Worm (Caenorhabditis elegans) whole organism, L3 larva: ENCODE measurements around the gene shn-1.

Experiments used
- R02D3.7 ChIP-seq: fragments of 150-350 bp; optimal IDR thresholded peaks from 2 replicates; lab custom pipeline; 2014; ENCODE audit warnings: missing biosample characterization, missing genetic modification characterization
- ama-1 ChIP-seq: fragments of 150-350 bp; optimal IDR thresholded peaks from 2 replicates; lab custom pipeline; 2018
- ceh-16 ChIP-seq: sonication (generic microtip); optimal IDR thresholded peaks from 2 replicates; lab custom pipeline; 2017; ENCODE audit warnings: missing biosample characterization, missing genetic modification characterization
- ceh-28 ChIP-seq: fragments of 150-350 bp; optimal IDR thresholded peaks from 2 replicates; lab custom pipeline; 2014; ENCODE audit warnings: missing biosample characterization, missing genetic modification reagents, missing genetic modification characterization
- ceh-82 ChIP-seq: fragments of 150-350 bp; optimal IDR thresholded peaks from 2 replicates; lab custom pipeline; 2014; ENCODE audit warnings: missing biosample characterization, missing genetic modification characterization
- ceh-9 ChIP-seq: sonication (generic microtip); optimal IDR thresholded peaks from 2 replicates; lab custom pipeline; 2018; ENCODE audit warnings: missing biosample characterization, missing genetic modification characterization
- egl-27 ChIP-seq: sonication (generic microtip); optimal IDR thresholded peaks from 4 replicates; lab custom pipeline; 2017; ENCODE audit warnings: missing biosample characterization, missing genetic modification reagents, missing genetic modification characterization
- egl-5 ChIP-seq: fragments of 150-350 bp; optimal IDR thresholded peaks from 2 replicates; lab custom pipeline; 2017; ENCODE audit warnings: missing biosample characterization, missing genetic modification reagents, missing genetic modification characterization, inconsistent platforms
- elt-1 ChIP-seq: fragments of 150-350 bp; optimal IDR thresholded peaks from 2 replicates; lab custom pipeline; 2014; ENCODE audit warnings: missing biosample characterization, missing genetic modification characterization
- elt-3 ChIP-seq, 3 experiments: fragments of 150-350 bp in 1 of 3; sonication (generic microtip) in 2 of 3; optimal IDR thresholded peaks; 2 replicates in 2 of 3; 4 replicates in 1 of 3; lab custom pipeline; 2014 to 2017; ENCODE audit warnings: missing biosample characterization in 3 of 3, missing genetic modification characterization in 3 of 3
- fkh-10 ChIP-seq: sonication (generic microtip); optimal IDR thresholded peaks from 2 replicates; lab custom pipeline; 2017; ENCODE audit warnings: missing biosample characterization, missing genetic modification reagents, missing genetic modification characterization
- fkh-2 ChIP-seq: fragments of 150-350 bp; optimal IDR thresholded peaks from 2 replicates; lab custom pipeline; 2014; ENCODE audit warnings: missing biosample characterization, missing genetic modification reagents, missing genetic modification characterization
- fos-1 ChIP-seq: fragments of 150-350 bp; optimal IDR thresholded peaks from 2 replicates; lab custom pipeline; 2014; ENCODE audit warnings: missing biosample characterization, missing genetic modification characterization
- jun-1 ChIP-seq: fragments of 150-350 bp; optimal IDR thresholded peaks from 2 replicates; lab custom pipeline; 2014; ENCODE audit warnings: missing biosample characterization, missing genetic modification reagents, missing genetic modification characterization
- lin-15B ChIP-seq: fragments of 150-350 bp; optimal IDR thresholded peaks from 2 replicates; lab custom pipeline; 2014; ENCODE audit warnings: missing biosample characterization, missing genetic modification characterization
- lin-39 ChIP-seq: fragments of 150-350 bp; optimal IDR thresholded peaks from 2 replicates; lab custom pipeline; 2018; ENCODE audit warnings: missing biosample characterization, missing genetic modification reagents, missing genetic modification characterization
- lsy-12 ChIP-seq: sonication (generic microtip); optimal IDR thresholded peaks from 2 replicates; lab custom pipeline; 2016; ENCODE audit warnings: mild to moderate bottlenecking, missing genetic modification characterization, missing compliant biosample characterization
- mdl-1 ChIP-seq: fragments of 150-350 bp; optimal IDR thresholded peaks from 2 replicates; lab custom pipeline; 2014; ENCODE audit warnings: missing biosample characterization, missing genetic modification characterization
- mml-1 ChIP-seq: fragments of 150-350 bp; sonication (generic microtip); optimal IDR thresholded peaks from 3 replicates; lab custom pipeline; 2014; ENCODE audit warnings: missing biosample characterization, missing genetic modification characterization
- nfya-1 ChIP-seq: sonication (generic microtip); optimal IDR thresholded peaks from 2 replicates; lab custom pipeline; 2017; ENCODE audit warnings: missing genetic modification characterization, mild to moderate bottlenecking, missing compliant biosample characterization, antibody characterized with exemption, moderate library complexity; ENCODE audit not compliant: insufficient read depth
- nhr-11 ChIP-seq: fragments of 150-350 bp; optimal IDR thresholded peaks from 2 replicates; lab custom pipeline; 2014; ENCODE audit warnings: missing biosample characterization, missing genetic modification characterization
- nhr-23 ChIP-seq: fragments of 150-350 bp; optimal IDR thresholded peaks from 2 replicates; lab custom pipeline; 2014; ENCODE audit warnings: missing biosample characterization, missing genetic modification reagents, missing genetic modification characterization
- nhr-237 ChIP-seq: fragments of 150-350 bp; optimal IDR thresholded peaks from 2 replicates; lab custom pipeline; 2014; ENCODE audit warnings: missing biosample characterization, missing genetic modification characterization
- nhr-25 ChIP-seq: sonication (generic microtip); optimal IDR thresholded peaks from 2 replicates; lab custom pipeline; 2017; ENCODE audit warnings: missing biosample characterization, missing genetic modification characterization
- nhr-28 ChIP-seq: fragments of 150-350 bp; optimal IDR thresholded peaks from 2 replicates; lab custom pipeline; 2014; ENCODE audit warnings: missing biosample characterization, missing genetic modification characterization
- nhr-43 ChIP-seq: sonication (generic microtip); optimal IDR thresholded peaks from 2 replicates; lab custom pipeline; 2016; ENCODE audit warnings: mild to moderate bottlenecking, missing genetic modification characterization, missing compliant biosample characterization; ENCODE audit not compliant: poor library complexity, severe bottlenecking
- nhr-67 ChIP-seq: fragments of 150-350 bp; optimal IDR thresholded peaks from 2 replicates; lab custom pipeline; 2014; ENCODE audit warnings: missing biosample characterization, missing genetic modification characterization
- nhr-77 ChIP-seq: fragments of 150-350 bp; optimal IDR thresholded peaks from 2 replicates; lab custom pipeline; 2014; ENCODE audit warnings: missing biosample characterization, missing genetic modification characterization
- pha-4 ChIP-seq: fragments of 150-350 bp; optimal IDR thresholded peaks from 2 replicates; lab custom pipeline; 2014; ENCODE audit warnings: missing biosample characterization, missing genetic modification reagents, missing genetic modification characterization
- sea-2 ChIP-seq: fragments of 150-350 bp; sonication (generic microtip); optimal IDR thresholded peaks from 4 replicates; lab custom pipeline; 2014; ENCODE audit warnings: missing biosample characterization, missing genetic modification reagents, missing genetic modification characterization
- snpc-4 ChIP-seq: fragments of 150-350 bp; optimal IDR thresholded peaks from 2 replicates; lab custom pipeline; 2014; ENCODE audit warnings: missing biosample characterization, missing genetic modification characterization
- tbx-2 ChIP-seq: sonication (generic microtip); optimal IDR thresholded peaks from 2 replicates; lab custom pipeline; 2016; ENCODE audit warnings: mild to moderate bottlenecking, missing genetic modification characterization, missing compliant biosample characterization
- unc-39 ChIP-seq: sonication (generic microtip); optimal IDR thresholded peaks from 4 replicates; lab custom pipeline; 2017; ENCODE audit warnings: missing biosample characterization, missing genetic modification characterization
- unc-62 ChIP-seq: fragments of 150-350 bp; sonication (generic microtip); optimal IDR thresholded peaks from 4 replicates; lab custom pipeline; 2014; ENCODE audit warnings: missing biosample characterization, missing genetic modification reagents, missing genetic modification characterization
- zag-1 ChIP-seq: fragments of 150-350 bp; optimal IDR thresholded peaks from 2 replicates; lab custom pipeline; 2014; ENCODE audit warnings: missing biosample characterization, missing genetic modification characterization
- ztf-11 ChIP-seq: fragments of 150-350 bp; optimal IDR thresholded peaks from 2 replicates; lab custom pipeline; 2014; ENCODE audit warnings: missing biosample characterization, missing genetic modification characterization
- ztf-4 ChIP-seq: fragments of 150-350 bp; optimal IDR thresholded peaks from 2 replicates; lab custom pipeline; 2014; ENCODE audit warnings: missing biosample characterization, missing genetic modification characterization

The shn-1 gene

DNA sequence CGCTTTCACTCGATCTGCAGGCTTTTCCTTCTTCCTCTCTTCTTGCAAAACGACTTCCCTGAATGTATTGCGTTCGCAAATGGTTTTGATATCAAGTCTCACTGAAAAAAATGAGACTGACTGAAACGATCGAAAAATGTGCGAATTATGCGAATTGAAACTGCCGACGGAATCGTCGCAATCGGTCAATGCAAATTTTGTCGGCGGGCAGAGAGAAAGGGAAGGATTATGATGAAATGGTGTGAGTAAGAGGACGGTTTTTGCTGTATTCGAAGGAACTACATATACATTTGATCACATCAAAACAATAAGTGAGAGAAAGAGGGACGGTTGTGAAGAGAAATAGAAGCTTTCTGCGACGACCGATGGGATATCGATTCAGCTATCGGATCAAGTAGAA is 24.9 kb upstream of the shn-1 start, which contains the start of gene C05D12.1:
C05D12.1 (minus strand) TSS at position 101 of the 400 bp plus-strand sequence.
- TF ChIP-seq fos-1 (tag; lab: Kevin White, UChicago) (no peak), nhr-77 (tag; lab: Kevin White, UChicago) (no peak), lin-15B (no peak)

DNA sequence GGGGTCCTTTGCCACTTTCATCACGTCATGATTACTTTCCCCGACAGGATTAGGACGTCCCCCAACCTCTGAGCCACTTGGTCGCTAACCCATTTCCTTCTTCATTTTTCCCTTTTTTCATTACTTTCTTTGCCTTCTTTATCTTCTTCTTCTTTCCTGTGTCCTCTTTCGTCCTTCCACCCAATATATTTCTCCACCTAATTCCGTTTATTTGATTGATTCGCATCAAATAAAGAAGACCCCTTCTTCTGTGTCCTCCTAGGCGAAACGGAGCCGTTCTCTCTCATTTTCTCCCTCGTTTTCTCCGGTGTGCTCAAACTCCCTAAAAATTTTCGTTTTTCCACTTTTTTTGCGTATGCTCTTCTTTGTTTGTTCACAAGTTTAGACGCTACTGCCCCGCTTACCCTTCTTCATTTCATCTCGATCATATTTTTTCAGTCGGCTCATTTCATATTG is 18.9 kb upstream of the shn-1 start, which contains the start of gene C05D12.7:
C05D12.7 (plus strand) TSS at position 406 of the 456 bp plus-strand sequence.
- TF ChIP-seq nhr-43 (tag; lab: Kevin White, UChicago) = no peak
- no peak for TF ChIP-seq sea-2 (GFP tag; lab: Kevin White, UChicago)
- no peak for TF ChIP-seq fkh-2 (tag; lab: Kevin White, UChicago)
- TF ChIP-seq fkh-10 (GFP tag; lab: Kevin White, UChicago) = no peak
- no peak for TF ChIP-seq elt-3 (tag; optimal IDR thresholded peaks at IDR 0.05; lab: Kevin White, UChicago)
- no peak for TF ChIP-seq ceh-16
- TF ChIP-seq egl-5 (tag; lab: Kevin White, UChicago) = no peak

DNA sequence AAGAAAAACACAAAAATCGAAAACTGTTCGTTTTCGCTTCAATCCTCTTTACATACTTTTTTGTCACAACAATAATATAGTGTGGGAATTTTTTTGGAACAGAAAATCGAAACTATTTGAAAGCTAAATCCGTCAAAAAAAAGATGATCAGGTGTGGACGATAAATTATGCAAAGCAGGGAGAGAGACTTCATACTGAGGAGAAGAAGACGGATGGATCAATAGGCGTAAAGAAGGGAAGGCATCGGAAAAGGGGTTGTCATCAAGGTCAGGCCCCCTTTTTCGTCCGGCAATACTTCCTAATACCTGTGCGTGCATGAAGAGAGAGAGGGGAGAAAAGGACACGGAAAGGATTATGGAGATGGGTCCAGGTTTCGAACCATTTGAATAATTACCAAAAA is 9.6 kb upstream of the shn-1 start:
- TF ChIP-seq ceh-28 (no peak), nhr-25 (tag; lab: Kevin White, UChicago) (peak; percentile 55)

DNA sequence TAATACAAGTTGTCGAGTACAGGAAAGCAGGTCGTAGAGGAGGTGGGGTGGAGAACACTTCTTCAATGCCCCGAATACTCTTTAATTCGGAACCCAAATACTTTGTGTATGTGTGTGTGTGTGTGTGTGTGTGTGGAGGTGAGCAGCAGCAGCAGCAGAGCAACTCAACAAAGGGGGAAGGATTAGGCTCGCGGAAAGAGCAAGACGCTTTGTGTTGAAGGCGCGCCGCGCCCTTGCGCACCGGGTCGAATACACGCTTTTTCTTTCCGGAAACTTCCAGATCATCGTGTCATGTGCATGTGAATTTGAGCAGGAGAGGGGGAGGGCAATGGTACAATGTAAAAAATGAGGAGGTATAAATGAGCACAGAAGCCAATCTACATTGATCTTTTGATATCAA is 8.0 kb upstream of the shn-1 start:
- no peak for TF ChIP-seq elt-3 (tag; optimal IDR thresholded peaks at IDR 0.05; lab: Kevin White, UChicago)
- TF ChIP-seq fkh-2 (tag; lab: Kevin White, UChicago) = no peak
- no peak for TF ChIP-seq ceh-16
- TF ChIP-seq ama-1 (lab: Kevin White, UChicago) = no peak
- no peak for TF ChIP-seq elt-1

DNA sequence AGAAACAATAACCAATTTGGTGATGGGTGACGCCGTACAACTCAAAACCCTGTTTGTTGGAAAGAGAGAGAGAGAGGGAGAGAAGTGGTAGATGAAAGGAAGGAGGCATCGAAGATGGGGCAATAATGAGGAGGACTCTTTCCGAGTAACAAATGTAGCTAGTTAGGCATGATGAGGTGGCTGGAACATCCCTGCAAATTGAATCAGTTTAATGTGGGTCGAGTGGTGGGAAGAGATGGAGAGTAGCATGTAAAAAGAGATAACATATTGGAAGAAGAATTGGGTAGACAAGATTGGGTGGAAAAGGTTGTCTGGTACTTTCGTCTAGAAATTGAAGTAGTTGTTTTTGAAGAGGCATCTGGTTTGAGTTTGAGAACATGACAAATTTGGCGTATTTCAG is 5.5 kb upstream of the shn-1 start:
- TF ChIP-seq lin-39 (no peak), nhr-25 (tag; lab: Kevin White, UChicago) (no peak), ceh-82 (tag; lab: Kevin White, UChicago) (no peak), egl-27 (tag; lab: Kevin White, UChicago) (no peak), nhr-28 (no peak), nhr-11 (tag; lab: Kevin White, UChicago) (no peak), snpc-4 (tag; lab: Kevin White, UChicago) (no peak), R02D3.7 (tag; lab: Kevin White, UChicago) (no peak), nhr-23 (tag; lab: Kevin White, UChicago) (no peak), egl-5 (tag; lab: Kevin White, UChicago) (no peak), lsy-12 (tag; lab: Kevin White, UChicago) (no peak), sea-2 (GFP tag; lab: Kevin White, UChicago) (no peak), ceh-9 (tag; lab: Kevin White, UChicago) (no peak), ama-1 (lab: Kevin White, UChicago) (no peak), ztf-11 (no peak), unc-62 (no peak)

DNA sequence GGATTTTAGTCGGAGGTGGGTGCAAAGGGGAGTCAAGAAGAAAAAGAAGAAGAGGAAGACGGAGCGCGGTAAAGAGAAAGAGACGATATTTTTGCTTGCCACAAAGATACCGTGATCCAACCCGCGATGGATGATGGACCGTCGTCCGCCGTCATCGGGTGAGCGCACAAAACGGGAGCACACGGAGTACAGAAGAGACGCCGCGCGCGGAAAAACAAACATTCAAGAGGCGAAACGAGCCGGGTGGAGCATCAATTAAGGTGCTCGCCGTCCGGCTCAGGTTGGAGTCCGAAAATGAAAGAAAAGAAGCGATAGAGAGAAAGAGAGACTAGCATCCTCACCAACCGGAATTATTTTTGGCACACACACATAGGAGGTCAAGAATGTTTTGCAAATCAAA is 3.0 kb upstream of the shn-1 start:
- TF ChIP-seq ceh-16 = no peak
- no peak for TF ChIP-seq nfya-1 (tag; lab: Kevin White, UChicago)
- TF ChIP-seq egl-5 (tag; lab: Kevin White, UChicago) = no peak
- TF ChIP-seq elt-1 = no peak
- no peak for TF ChIP-seq nhr-25 (tag; lab: Kevin White, UChicago)
- TF ChIP-seq tbx-2 (tag; lab: Kevin White, UChicago) = no peak

DNA sequence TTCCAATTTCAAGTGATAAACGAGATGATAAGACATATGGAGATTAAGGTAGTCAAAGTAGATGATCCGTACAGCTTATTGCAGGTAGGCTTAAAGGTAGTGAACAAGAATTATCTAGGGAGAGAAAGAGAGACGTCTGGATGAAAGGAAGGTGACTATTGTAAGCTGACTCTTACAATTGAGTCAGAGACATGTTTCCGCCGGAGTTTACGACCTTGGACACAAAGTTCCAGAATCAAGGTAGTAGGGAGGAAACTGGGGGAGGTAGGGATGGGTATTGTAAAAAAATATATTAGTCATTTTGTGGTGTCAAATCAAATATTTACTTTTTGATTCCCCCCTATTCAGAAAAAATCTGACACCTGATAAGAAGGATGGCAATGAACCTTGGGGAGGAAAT is 1.6 kb upstream of the shn-1 start:
- no peak for TF ChIP-seq ceh-16
- no peak for TF ChIP-seq sea-2 (GFP tag; lab: Kevin White, UChicago)
- no peak for TF ChIP-seq nhr-43 (tag; lab: Kevin White, UChicago)
- no peak for TF ChIP-seq snpc-4 (tag; lab: Kevin White, UChicago)
- TF ChIP-seq elt-3 (tag; optimal IDR thresholded peaks at IDR 0.05; lab: Kevin White, UChicago) = no peak
- no peak for TF ChIP-seq ztf-4 (tag; lab: Kevin White, UChicago)
- no peak for TF ChIP-seq mml-1 (tag; lab: Kevin White, UChicago)
- no peak for TF ChIP-seq R02D3.7 (tag; lab: Kevin White, UChicago)
- TF ChIP-seq egl-5 (tag; lab: Kevin White, UChicago) = no peak
- TF ChIP-seq ceh-82 (tag; lab: Kevin White, UChicago) = no peak
- TF ChIP-seq zag-1 (tag; lab: Kevin White, UChicago) = no peak
- TF ChIP-seq nhr-67 (tag; lab: Kevin White, UChicago) = no peak
- TF ChIP-seq fkh-10 (GFP tag; lab: Kevin White, UChicago) = no peak
- no peak for TF ChIP-seq egl-27 (tag; lab: Kevin White, UChicago)
- TF ChIP-seq nhr-237 (tag; lab: Kevin White, UChicago) = no peak
- TF ChIP-seq pha-4 (tag; lab: Kevin White, UChicago) = no peak
- no peak for TF ChIP-seq jun-1 (tag; lab: Kevin White, UChicago)
- TF ChIP-seq ceh-9 (tag; lab: Kevin White, UChicago) = no peak
- no peak for TF ChIP-seq unc-39 (tag; lab: Kevin White, UChicago)
- TF ChIP-seq mdl-1 (tag; lab: Kevin White, UChicago) = no peak
